Fruit fly (Drosophila melanogaster): ENCODE measurements around the gene Dtg.

Gene Dtg

DNA sequence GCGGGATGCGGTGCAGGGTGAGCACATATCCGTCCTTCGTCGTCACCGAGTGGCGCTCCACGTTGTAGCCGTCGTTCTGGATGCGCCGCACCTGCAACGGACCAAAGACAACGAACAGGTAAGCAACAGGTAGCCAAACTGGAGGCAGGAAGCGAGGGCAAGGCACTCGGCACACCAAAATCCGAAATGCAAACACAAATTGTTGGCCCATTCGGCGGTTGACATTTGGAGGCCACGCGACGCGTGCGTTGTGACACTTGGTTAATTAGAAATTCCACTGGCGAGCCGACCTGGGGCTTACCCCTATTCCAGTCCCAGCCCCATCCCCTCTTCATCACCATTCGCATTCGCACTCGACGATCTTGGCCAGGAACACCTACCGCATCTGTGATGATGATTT, 6.2 kb upstream of the Dtg start:
- TF ChIP-seq h (optimal IDR thresholded peaks at IDR 0.05) (no peak), Myc (optimal IDR thresholded peaks at IDR 0.05) (no peak), psq (optimal IDR thresholded peaks at IDR 0.05) (no peak), Sin3A (optimal IDR thresholded peaks at IDR 0.05) (no peak), insv (optimal IDR thresholded peaks at IDR 0.05) (no peak)

DNA sequence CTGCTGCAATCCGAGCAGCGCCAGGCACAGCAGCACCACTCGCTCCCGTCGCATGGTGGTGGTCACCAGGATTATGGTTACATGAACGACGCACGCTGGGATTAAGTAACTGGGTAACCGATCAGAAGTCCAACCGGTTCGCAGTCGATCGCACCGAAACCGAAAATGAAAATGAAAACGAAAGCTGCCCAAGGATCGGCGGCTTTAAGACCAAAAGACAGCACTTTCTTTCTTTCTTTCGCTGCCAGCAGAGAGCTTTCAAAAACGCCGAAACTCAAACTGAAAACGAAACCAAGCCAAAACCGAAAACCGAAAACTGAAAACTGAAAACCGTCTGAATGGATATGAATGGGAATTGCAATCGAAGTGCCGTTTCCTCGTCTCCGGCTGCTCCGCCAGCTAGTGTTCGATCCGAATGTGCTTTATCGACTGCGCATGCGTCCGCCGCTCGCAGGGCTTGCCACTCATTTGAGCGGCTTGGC, 5.8 kb upstream of the Dtg start, which contains the start of gene CG6753:
TSS of gene CG6753 (minus strand) at position 432 of the 482 bp plus-strand sequence.
- TF ChIP-seq insv (optimal IDR thresholded peaks at IDR 0.05) (no peak), Sin3A (optimal IDR thresholded peaks at IDR 0.05) (no peak), psq (optimal IDR thresholded peaks at IDR 0.05) (no peak), h (optimal IDR thresholded peaks at IDR 0.05) (no peak), Myc (optimal IDR thresholded peaks at IDR 0.05) (no peak), ttk (optimal IDR thresholded peaks at IDR 0.05) (no peak)

DNA sequence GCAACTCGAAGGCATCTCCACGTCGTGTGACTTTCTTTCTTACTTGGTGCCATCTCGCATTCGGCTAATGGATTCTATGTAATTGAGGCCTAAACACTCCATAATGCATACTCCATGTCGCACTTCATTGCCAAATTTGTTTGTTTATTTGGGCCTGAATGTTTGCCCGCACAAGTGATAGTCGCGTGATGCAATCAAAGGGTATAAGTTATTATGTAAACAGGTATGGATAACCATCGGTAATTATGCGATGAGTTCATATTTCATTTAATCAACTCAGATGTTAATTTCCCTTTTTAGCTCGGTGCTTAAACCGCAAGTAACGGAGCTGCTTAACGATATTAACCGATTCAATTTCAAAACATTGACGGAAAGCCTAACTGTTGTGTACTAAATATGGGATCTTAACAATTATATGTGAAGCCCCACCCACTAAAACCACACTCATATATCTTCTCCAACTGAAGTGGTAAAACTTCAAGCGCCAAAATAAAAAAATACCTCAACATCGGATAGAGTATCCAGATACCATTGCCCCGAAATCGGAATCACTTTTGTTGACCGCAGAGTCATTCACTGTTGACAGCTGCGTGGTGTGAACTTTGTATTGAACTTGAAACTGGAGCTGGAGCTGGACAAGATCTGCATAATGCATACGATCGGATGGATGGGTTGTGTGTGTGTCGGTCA, 3.1 kb upstream of the Dtg start:
- TF ChIP-seq insv (optimal IDR thresholded peaks at IDR 0.05) (no peak), h (optimal IDR thresholded peaks at IDR 0.05) (no peak), Myc (optimal IDR thresholded peaks at IDR 0.05) (no peak), psq (optimal IDR thresholded peaks at IDR 0.05) (no peak), ttk (optimal IDR thresholded peaks at IDR 0.05) (no peak), Sin3A (optimal IDR thresholded peaks at IDR 0.05) (no peak)

DNA sequence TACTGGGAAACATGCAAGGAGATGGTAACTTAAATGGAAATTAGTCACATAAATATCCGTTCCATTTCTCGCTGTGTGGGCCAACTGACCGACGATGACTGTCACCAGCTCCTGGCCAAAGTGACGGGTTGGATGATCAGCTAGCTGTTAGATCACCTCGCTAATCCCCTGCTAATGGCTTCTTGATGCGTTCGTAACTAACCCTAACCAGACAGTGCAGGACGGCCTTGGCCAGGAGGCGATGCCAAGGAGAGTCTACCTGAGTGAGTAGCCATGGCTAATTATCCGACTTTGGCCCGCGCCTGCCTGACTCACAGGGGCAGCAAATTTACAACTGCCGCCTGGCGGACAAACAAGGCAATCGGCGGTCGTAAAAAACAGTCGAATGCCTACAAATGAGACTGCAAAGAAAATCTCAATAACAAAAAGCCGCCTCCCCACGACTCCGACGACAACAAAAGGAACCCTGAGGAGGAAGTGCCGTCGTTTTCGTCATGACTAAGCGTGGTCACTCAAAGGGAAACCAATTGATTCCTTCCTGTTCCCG, 2.0 kb upstream of the Dtg start:
- TF ChIP-seq psq (optimal IDR thresholded peaks at IDR 0.05) (no peak), Myc (optimal IDR thresholded peaks at IDR 0.05) (no peak), ttk (optimal IDR thresholded peaks at IDR 0.05) (no peak), h (optimal IDR thresholded peaks at IDR 0.05) (no peak), insv (optimal IDR thresholded peaks at IDR 0.05) (no peak), Sin3A (optimal IDR thresholded peaks at IDR 0.05) (no peak)

DNA sequence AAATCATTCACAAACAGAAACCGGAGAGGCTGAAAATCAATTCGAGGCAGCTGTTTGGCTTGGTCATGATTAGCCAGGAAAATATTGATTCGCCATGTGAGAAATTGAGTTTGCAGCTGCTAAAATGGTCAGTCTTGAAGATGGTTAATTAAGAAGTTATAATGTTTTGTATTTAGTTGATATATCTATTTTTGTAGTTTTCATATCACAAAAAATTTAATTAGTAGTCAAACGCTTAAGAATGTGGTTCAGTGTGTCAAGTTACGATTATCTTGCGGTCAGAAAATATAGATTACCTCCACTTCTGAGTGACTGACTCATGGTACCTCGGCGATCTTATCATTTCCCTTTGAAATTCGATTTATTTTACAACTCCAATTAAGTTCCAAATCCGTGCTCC, 932 bp upstream of the Dtg start:
- TF ChIP-seq insv (optimal IDR thresholded peaks at IDR 0.05): no peak
- TF ChIP-seq Sin3A (optimal IDR thresholded peaks at IDR 0.05): no peak
- no peak for TF ChIP-seq ttk (optimal IDR thresholded peaks at IDR 0.05)
- TF ChIP-seq Myc (optimal IDR thresholded peaks at IDR 0.05): no peak
- TF ChIP-seq psq (optimal IDR thresholded peaks at IDR 0.05): no peak
- no peak for TF ChIP-seq h (optimal IDR thresholded peaks at IDR 0.05)

DNA sequence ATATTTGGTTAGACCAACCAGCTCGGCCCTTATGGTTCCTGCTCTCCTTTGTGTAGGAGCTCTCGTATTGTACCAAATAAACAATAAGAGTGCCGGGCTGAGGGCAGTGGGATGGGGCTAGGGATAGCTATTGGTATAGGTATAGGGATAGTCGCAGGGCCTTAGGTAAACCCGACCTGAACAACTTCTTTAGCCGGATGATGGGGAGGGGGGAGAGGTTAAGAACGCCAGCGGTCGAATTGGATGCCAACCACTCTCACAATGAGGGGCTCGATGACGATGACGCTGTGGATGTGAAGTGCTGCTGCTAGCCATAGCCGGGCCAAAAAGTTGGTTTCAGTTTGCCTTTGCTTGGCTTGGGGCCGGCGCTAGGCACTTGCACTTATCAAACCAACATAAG, 510 bp upstream of the Dtg start:
- TF ChIP-seq psq (optimal IDR thresholded peaks at IDR 0.05): no peak
- no peak for TF ChIP-seq Sin3A (optimal IDR thresholded peaks at IDR 0.05)
- no peak for TF ChIP-seq h (optimal IDR thresholded peaks at IDR 0.05)
- no peak for TF ChIP-seq ttk (optimal IDR thresholded peaks at IDR 0.05)
- TF ChIP-seq insv (optimal IDR thresholded peaks at IDR 0.05): no peak
- no peak for TF ChIP-seq Myc (optimal IDR thresholded peaks at IDR 0.05)

DNA sequence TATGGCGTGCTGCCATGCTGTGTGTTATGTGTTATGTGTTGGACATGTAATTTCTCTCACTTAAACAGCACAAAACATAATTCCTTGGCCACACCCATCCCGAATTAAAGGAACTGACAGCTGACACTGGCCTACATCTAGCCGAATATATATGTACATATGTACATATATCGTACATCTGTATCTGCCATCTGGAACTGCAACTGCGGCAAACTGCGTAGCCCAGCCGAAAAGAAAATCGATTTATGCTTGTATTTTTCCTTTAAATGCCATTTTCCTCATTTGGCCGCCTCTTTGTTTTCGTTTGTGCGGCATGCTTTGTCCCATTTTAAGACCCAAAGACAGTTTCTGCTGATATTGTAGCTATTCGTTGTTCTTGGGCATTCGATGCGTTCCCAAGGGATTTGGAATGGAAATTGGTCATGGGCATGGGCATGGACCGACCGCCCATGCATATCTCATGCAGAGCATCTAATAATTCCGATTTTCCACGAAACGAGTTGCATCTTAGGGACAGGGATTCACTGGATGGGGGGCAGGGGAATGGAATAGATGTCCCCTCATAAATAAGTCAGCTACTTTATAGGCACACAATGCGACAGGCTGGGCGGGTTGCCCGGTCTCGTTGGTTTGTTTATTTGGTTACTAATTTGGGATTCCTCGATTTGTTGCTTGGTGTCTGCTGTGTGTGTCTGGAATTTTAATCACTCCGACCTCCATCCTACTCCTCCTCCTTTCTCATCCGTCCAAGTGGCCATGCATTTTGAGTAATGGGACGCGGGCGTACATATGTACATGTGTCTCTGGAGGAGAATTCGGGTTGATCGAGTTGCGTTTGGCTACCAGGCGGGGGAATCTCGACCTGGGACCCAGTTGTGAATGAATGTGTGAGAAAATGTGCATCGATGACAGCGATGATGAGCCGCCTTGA, 1.5 kb downstream of the Dtg start:
- TF ChIP-seq Sin3A (optimal IDR thresholded peaks at IDR 0.05) (no peak), ttk (optimal IDR thresholded peaks at IDR 0.05) (no peak), Myc (optimal IDR thresholded peaks at IDR 0.05) (no peak), h (optimal IDR thresholded peaks at IDR 0.05) (no peak), insv (optimal IDR thresholded peaks at IDR 0.05) (no peak)

DNA sequence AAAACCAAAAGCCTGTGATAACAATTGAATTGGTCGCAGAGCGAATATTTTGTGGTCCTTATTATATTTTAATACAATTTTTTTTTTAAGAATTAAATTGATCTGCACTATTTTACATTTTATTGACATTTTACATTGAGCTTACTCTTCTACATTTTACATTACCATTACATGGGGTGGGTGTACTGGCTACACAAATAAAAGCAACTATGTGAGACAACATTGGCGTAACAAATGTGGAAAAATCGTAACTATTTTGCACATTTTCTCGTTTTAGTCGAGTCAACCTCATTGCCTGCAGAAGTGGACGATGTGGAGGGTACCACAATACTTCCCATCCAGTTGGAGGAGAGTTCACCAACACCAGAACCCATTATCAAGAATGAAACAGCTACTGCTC, 2.7 kb downstream of the Dtg start:
- TF ChIP-seq psq (optimal IDR thresholded peaks at IDR 0.05) (no peak), insv (optimal IDR thresholded peaks at IDR 0.05) (no peak), ttk (optimal IDR thresholded peaks at IDR 0.05) (no peak), h (optimal IDR thresholded peaks at IDR 0.05) (no peak), Myc (optimal IDR thresholded peaks at IDR 0.05) (no peak), Sin3A (optimal IDR thresholded peaks at IDR 0.05) (no peak)

DNA sequence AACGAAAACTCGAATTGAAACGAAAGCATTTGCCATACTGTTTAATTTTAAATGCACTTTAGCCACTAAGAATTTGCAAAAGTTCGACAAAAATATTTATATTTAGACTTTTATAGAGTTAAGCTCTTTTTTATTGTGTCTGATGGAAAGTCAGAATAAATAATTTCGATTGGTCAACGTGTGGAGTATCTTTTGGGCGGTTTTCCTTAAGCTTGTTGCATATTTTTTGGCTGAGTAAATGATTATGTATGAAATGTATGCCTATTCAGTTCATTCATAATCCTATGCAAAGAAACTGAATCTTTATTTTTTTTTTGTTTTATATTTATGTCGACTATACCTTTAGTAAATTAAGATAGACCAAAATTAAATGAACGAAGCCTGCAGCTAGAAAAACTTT, 4.9 kb downstream of the Dtg start:
- TF ChIP-seq Myc (optimal IDR thresholded peaks at IDR 0.05): no peak
- no peak for TF ChIP-seq ttk (optimal IDR thresholded peaks at IDR 0.05)
- no peak for TF ChIP-seq insv (optimal IDR thresholded peaks at IDR 0.05)
- no peak for TF ChIP-seq h (optimal IDR thresholded peaks at IDR 0.05)
- no peak for TF ChIP-seq Sin3A (optimal IDR thresholded peaks at IDR 0.05)
- TF ChIP-seq psq (optimal IDR thresholded peaks at IDR 0.05): no peak

DNA sequence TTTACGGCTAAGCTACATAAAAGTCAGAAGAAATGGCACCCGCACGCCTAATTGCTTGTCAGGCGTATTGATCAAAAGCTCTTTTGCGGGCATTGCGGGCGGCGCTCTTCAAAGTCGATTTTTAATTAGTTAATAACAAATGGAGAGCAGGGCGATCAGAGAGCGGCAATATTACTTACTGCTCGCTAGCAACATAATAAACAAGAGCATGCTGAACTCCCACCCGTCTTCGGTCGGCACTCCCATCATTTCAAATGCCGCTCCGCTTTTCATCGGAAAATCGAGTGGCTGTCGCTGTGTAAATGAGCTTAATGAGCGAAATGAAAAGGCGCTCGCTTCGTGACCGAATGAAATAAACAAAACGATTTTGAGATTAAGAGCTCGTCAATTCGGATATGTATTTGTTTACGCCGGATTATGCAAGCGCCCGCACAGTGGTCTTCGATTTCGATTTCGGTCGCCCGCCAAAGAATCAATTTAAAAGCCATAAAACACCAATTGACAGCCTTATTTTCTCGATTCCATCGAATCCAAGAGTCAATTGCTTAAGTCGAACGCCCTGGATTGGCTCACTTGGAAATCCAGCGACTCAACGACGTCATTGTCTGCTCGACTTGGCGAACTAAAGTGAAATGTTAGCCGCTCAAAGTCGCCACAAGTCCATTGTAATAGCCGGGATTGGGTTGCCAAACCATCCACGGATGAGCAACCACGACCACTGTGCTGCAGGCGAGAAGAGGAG, 5.8 kb downstream of the Dtg start:
- no peak for TF ChIP-seq ttk (optimal IDR thresholded peaks at IDR 0.05)
- TF ChIP-seq insv (optimal IDR thresholded peaks at IDR 0.05): no peak
- TF ChIP-seq h (optimal IDR thresholded peaks at IDR 0.05): no peak
- no peak for TF ChIP-seq psq (optimal IDR thresholded peaks at IDR 0.05)
- TF ChIP-seq Sin3A (optimal IDR thresholded peaks at IDR 0.05): no peak
- no peak for TF ChIP-seq Myc (optimal IDR thresholded peaks at IDR 0.05)

DNA sequence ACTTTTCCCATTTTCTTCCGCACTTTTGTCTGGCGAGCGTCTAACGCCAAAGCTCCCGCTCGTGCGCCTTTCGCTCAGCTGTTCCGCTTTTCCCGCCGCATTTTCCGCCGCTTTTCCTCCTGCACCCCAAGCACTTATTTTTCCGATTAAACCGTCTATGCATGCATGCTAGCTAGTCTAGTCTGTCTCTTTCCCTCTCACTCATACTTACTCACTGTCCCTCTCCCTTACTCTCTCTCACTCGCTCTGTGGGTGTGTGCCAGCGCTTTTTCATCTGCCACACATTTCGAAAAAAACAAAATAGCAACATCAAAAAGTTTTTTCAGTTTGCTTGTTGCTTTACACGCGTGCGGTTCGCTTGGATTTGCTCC, 6.4 kb downstream of the Dtg start, which contains the start of gene CG6225:
TSS of gene CG6225 (plus strand) at position 325 of the 371 bp plus-strand sequence.
- TF ChIP-seq insv (optimal IDR thresholded peaks at IDR 0.05): no peak
- TF ChIP-seq Sin3A (optimal IDR thresholded peaks at IDR 0.05): no peak
- no peak for TF ChIP-seq psq (optimal IDR thresholded peaks at IDR 0.05)
- TF ChIP-seq h (optimal IDR thresholded peaks at IDR 0.05): no peak
- no peak for TF ChIP-seq Myc (optimal IDR thresholded peaks at IDR 0.05)
- no peak for TF ChIP-seq ttk (optimal IDR thresholded peaks at IDR 0.05)

All from Kc167 (cell line).